Worm (Caenorhabditis elegans) whole organism, midembryonic: Measurements from ENCODE around the gene EEED8.12.
A peak's percentile ranks its signal among the peaks of the same experiment; 100 is the strongest.

ENCODE experiments used
- T22C8.4 ChIP-seq: fragments of 200-800 bp; sonication (Bioruptor generic); IDR thresholded peaks from 2 replicates; pipeline ENCODE4 v1.3.6; 2022; ENCODE audit warnings: missing genetic modification characterization, missing compliant biosample characterization
- cog-1 ChIP-seq: sonication (generic microtip); optimal IDR thresholded peaks from 2 replicates; lab custom pipeline; 2016; ENCODE audit warnings: missing genetic modification characterization, missing compliant biosample characterization
- flt-1 ChIP-seq: fragments of 200-800 bp; sonication (Bioruptor generic); IDR thresholded peaks from 2 replicates; pipeline ENCODE4 v1.3.6; 2022; ENCODE audit warnings: missing genetic modification characterization, missing compliant biosample characterization
- klf-2 ChIP-seq: fragments of 200-800 bp; sonication (Bioruptor generic); conservative IDR thresholded peaks from 2 replicates; pipeline ENCODE4 v1.3.6; 2022; ENCODE audit warnings: missing genetic modification reagents, missing genetic modification characterization, missing compliant biosample characterization
- med-1 ChIP-seq: sonication (generic microtip); optimal IDR thresholded peaks from 2 replicates; lab custom pipeline; 2017; ENCODE audit warnings: missing genetic modification characterization, mild to moderate bottlenecking, missing compliant biosample characterization, antibody characterized with exemption, missing genetic modification reagents; ENCODE audit not compliant: insufficient read depth
- ref-1 ChIP-seq: fragments of 200-800 bp; sonication (Bioruptor generic); conservative IDR thresholded peaks from 2 replicates; pipeline ENCODE4 v1.3.6; 2022; ENCODE audit warnings: missing genetic modification reagents, missing genetic modification characterization, missing compliant biosample characterization
- tab-1 ChIP-seq: fragments of 200-800 bp; sonication (Bioruptor generic); IDR thresholded peaks from 2 replicates; pipeline ENCODE4 v1.3.6; 2022; ENCODE audit warnings: missing genetic modification characterization, missing compliant biosample characterization
- ztf-23 ChIP-seq: fragments of 200-800 bp; sonication (Bioruptor generic); IDR thresholded peaks from 2 replicates; pipeline ENCODE4 v1.3.6; 2022; ENCODE audit warnings: missing genetic modification reagents, missing genetic modification characterization, missing compliant biosample characterization
- ztf-29 ChIP-seq: fragments of 200-800 bp; sonication (Bioruptor generic); IDR thresholded peaks from 2 replicates; pipeline ENCODE4 v1.3.6; 2022; ENCODE audit warnings: missing genetic modification reagents, missing genetic modification characterization, missing compliant biosample characterization

Gene EEED8.12

ce11 chrII:5418317-5418716 is 9.5 kb upstream of the EEED8.12 start:
- TF ChIP-seq flt-1 (GFP tag; lab: Robert Waterston, UW) (0 out of 2 replicates have a peak, but pooled peaks have one; percentile 36), ref-1 (no peak)

- TF ChIP-seq ztf-23 (GFP tag; lab: Robert Waterston, UW) (no peak), cog-1 (tag; lab: Kevin White, UChicago) (no peak), ztf-29 (no peak), flt-1 (GFP tag; lab: Robert Waterston, UW) (no peak), T22C8.4 (no peak), ref-1 (no peak), med-1 (no peak), tab-1 (GFP tag; lab: Robert Waterston, UW) (no peak), klf-2 (GFP tag; lab: Robert Waterston, UW) (no peak)
Measured at ce11 chrII:5417905-5418304, 9.1 kb upstream of the EEED8.12 start.

DNA sequence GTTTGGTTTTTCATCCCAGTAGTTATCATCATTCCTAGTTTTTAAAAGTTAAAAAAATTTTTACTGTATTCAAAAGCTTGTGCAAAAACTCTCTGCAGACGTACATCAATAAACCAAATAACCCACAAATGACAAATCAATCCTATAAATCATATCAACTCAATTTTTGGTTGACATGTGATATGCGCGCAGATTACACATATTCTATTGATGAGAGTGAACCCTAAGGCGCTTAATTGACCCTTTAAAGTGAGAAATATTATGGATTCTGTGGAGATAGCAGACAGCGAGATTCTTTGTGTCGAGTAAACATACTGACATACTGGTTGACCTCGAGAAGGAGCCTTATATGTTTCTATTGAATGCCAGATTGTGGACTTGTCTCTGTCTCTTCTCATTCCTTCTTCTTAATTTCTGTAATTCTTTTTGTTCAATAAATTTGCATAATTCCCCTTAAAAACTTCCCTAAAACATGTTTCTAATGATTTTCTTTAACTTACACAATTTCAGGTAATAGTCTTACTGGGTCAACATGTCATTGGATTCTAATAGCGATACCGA is 7.5 kb upstream of the EEED8.12 start, which contains the start of gene EEED8.2:
Gene EEED8.2 (plus strand): TSS at position 511 of the 561 bp plus-strand sequence.
- no peak for TF ChIP-seq flt-1 (GFP tag; lab: Robert Waterston, UW)
- peak; percentile 11 for TF ChIP-seq cog-1 (tag; lab: Kevin White, UChicago)

ce11 chrII:5414040-5414439 is 5.2 kb upstream of the EEED8.12 start, which contains the start of the genes EEED8.14 and EEED8.3:
EEED8.14 (minus strand) TSS chrII:5414052.
EEED8.3 (plus strand) TSS chrII:5414276.
- no peak for TF ChIP-seq T22C8.4
- no peak for TF ChIP-seq flt-1 (GFP tag; lab: Robert Waterston, UW)

- no peak for TF ChIP-seq tab-1 (GFP tag; lab: Robert Waterston, UW)
- TF ChIP-seq ref-1: no peak
- TF ChIP-seq ztf-23 (GFP tag; lab: Robert Waterston, UW): no peak
- no peak for TF ChIP-seq klf-2 (GFP tag; lab: Robert Waterston, UW)
Measured at ce11 chrII:5412467-5412866, 3.6 kb upstream of the EEED8.12 start, which contains the start of the genes EEED8.13 and EEED8.18. EEED8.13 (minus strand) TSS chrII:5412567. EEED8.18 (minus strand) TSS chrII:5412610.

DNA sequence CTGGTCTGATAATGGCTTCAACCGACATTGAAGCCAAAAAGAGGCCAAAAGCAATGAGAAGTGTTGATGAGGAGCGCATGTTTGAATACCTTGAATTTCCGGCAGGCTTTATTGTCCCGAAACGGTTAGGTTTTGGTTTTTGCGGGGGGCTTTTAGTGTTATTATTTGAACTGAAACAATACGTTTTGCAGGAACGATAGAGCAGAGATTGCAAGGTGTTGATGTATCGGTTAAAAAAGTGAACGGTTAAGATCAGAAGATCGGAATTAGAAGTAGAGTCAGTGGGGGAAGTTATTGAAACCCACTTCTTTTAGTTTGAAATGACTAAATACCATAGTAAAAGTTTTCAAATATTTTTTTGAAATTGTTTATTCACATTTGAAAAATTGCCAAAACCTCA is 1.3 kb downstream of the EEED8.12 start, which contains the start of gene clec-141:
Gene clec-141 (minus strand): TSS at position 101 of the 400 bp plus-strand sequence.
- TF ChIP-seq cog-1 (tag; lab: Kevin White, UChicago) (no peak), T22C8.4 (no peak), ztf-23 (GFP tag; lab: Robert Waterston, UW) (no peak), klf-2 (GFP tag; lab: Robert Waterston, UW) (no peak), ztf-29 (no peak), ref-1 (no peak), flt-1 (GFP tag; lab: Robert Waterston, UW) (no peak), tab-1 (GFP tag; lab: Robert Waterston, UW) (no peak), med-1 (no peak)

DNA sequence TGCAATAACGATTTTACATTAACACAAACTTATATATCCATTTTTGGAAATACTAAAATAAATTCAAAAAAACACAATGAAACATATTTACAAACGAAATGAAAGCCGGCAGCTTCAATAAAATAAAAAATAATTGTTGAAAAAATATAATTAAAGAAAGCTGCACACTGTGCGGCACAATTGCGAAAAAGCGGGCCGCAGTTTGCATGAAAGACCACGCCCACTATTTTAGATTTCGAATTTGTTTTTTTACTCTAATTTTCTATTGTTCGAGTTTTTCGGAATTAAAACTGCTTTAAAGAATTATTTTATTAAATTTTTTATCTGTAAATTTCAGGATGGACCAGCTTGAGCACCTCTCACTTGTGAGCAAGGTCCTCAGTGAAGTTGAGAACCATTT is 9.6 kb downstream of the EEED8.12 start, which contains the start of gene mog-5:
Gene mog-5 (plus strand): TSS at position 338 of the 400 bp plus-strand sequence.
- peak; percentile 87 for TF ChIP-seq ztf-29
- no peak for TF ChIP-seq ref-1
- 0 out of 2 replicates have a peak, but pooled peaks have one; percentile 58 for TF ChIP-seq tab-1 (GFP tag; lab: Robert Waterston, UW)
- 0 out of 2 replicates have a peak, but pooled peaks have one; percentile 29 for TF ChIP-seq flt-1 (GFP tag; lab: Robert Waterston, UW)
- TF ChIP-seq klf-2 (GFP tag; lab: Robert Waterston, UW): no peak; the same call in 1 of the 2 replicates
- peak; percentile 68; the same call in 1 of the 2 replicates for TF ChIP-seq ztf-23 (GFP tag; lab: Robert Waterston, UW)
- peak; percentile 8 for TF ChIP-seq cog-1 (tag; lab: Kevin White, UChicago)
- peak; percentile 64 for TF ChIP-seq med-1
- no peak for TF ChIP-seq T22C8.4

DNA sequence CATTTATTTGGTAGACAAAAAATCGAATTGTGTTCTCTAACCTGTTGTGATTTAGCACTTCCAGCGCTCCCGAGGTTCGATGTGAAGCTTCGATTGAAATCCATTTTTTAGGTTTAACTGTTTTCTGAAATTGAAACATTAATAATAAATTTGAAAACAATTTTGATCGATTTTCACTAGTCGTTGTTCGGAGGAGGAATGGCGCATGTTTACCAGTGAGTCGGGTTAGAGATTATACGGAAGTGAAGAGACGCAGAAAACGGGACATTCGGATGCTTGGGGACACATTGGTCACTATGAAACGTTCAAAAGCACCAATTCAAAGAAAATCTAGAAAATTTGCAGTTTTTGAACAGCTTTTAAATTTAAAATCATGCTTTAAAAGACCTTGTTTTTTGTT is 10.0 kb downstream of the EEED8.12 start, which contains the start of gene fbxl-3:
Gene fbxl-3 (minus strand): TSS at position 124 of the 400 bp plus-strand sequence.
- TF ChIP-seq flt-1 (GFP tag; lab: Robert Waterston, UW) (no peak), cog-1 (tag; lab: Kevin White, UChicago) (no peak), ztf-23 (GFP tag; lab: Robert Waterston, UW) (no peak), tab-1 (GFP tag; lab: Robert Waterston, UW) (no peak), ref-1 (no peak), ztf-29 (no peak), T22C8.4 (no peak), klf-2 (GFP tag; lab: Robert Waterston, UW) (no peak), med-1 (no peak)

ce11 chrII:5395594-5395993 is 13.2 kb downstream of the EEED8.12 start, which contains the start of gene pink-1:
pink-1 (minus strand) TSS chrII:5395694.
- TF ChIP-seq cog-1 (tag; lab: Kevin White, UChicago): no peak
- TF ChIP-seq klf-2 (GFP tag; lab: Robert Waterston, UW): no peak
- no peak for TF ChIP-seq tab-1 (GFP tag; lab: Robert Waterston, UW)
- no peak for TF ChIP-seq flt-1 (GFP tag; lab: Robert Waterston, UW)
- no peak for TF ChIP-seq ref-1
- no peak for TF ChIP-seq T22C8.4
- no peak for TF ChIP-seq ztf-23 (GFP tag; lab: Robert Waterston, UW)
- no peak for TF ChIP-seq ztf-29
- no peak for TF ChIP-seq med-1

DNA sequence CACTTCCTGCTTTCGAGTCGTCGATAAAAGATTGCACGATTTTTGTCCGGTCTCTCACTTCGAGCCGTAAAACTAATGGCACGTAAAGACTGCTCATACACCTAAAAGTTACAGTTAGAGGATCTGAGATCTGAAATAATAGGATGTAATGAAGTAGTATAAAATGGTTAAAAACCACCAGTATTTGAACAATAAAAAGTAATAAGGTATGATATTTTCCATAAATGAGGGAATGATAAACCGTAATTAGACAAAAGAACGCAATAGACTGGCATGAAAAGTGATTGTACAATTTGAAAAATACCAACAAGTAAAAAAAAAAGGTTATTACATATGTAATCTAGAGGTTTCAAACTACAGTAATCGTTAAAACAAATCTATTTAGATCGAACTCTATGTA is 15.7 kb downstream of the EEED8.12 start, which contains the start of gene brap-2:
Gene brap-2 (minus strand): TSS at position 101 of the 400 bp plus-strand sequence.
- TF ChIP-seq cog-1 (tag; lab: Kevin White, UChicago): no peak
- no peak for TF ChIP-seq T22C8.4
- no peak for TF ChIP-seq med-1
- no peak for TF ChIP-seq ref-1
- TF ChIP-seq tab-1 (GFP tag; lab: Robert Waterston, UW): no peak
- no peak for TF ChIP-seq klf-2 (GFP tag; lab: Robert Waterston, UW)
- no peak for TF ChIP-seq ztf-23 (GFP tag; lab: Robert Waterston, UW)
- no peak for TF ChIP-seq flt-1 (GFP tag; lab: Robert Waterston, UW)
- no peak for TF ChIP-seq ztf-29
